Fruit fly (Drosophila melanogaster) whole organism, wandering third instar larva: ENCODE measurements around the gene Papss.
A peak's percentile ranks its signal among the peaks of the same experiment; 100 is the strongest.

ENCODE experiments used
- CG32264 ChIP-seq: fragments of 200-800 bp; sonication (Bioruptor generic); optimal IDR thresholded peaks from 2 replicates; lab custom pipeline; 2016; ENCODE audit warnings: missing biosample characterization, missing genetic modification characterization
- CG9705 ChIP-seq: fragments of 200-800 bp; sonication (Bioruptor generic); optimal IDR thresholded peaks from 2 replicates; lab custom pipeline; 2018; ENCODE audit warnings: missing biosample characterization, mild to moderate bottlenecking, missing genetic modification characterization
- Dif ChIP-seq: fragments of 200-275, 200-300 bp; sonication (Bioruptor generic); optimal IDR thresholded peaks from 2 replicates; lab custom pipeline; 2018; ENCODE audit warnings: missing biosample characterization, missing genetic modification characterization; ENCODE audit not compliant: partially characterized antibody
- GATAd ChIP-seq: sonication (Bioruptor generic); optimal IDR thresholded peaks from 2 replicates; lab custom pipeline; 2016; ENCODE audit warnings: missing biosample characterization, missing genetic modification characterization
- HLH106 ChIP-seq: fragments of 200-800 bp; optimal IDR thresholded peaks from 3 replicates; lab custom pipeline; 2019; ENCODE audit warnings: missing biosample characterization, mild to moderate bottlenecking, missing genetic modification characterization, moderate library complexity
- Hnf4 ChIP-seq: fragments of 200-800 bp; sonication (Bioruptor generic); optimal IDR thresholded peaks from 2 replicates; lab custom pipeline; 2016; ENCODE audit warnings: missing biosample characterization, mild to moderate bottlenecking, missing genetic modification characterization
- Hr83 ChIP-seq: fragments of 200-300 bp; sonication (Bioruptor generic); optimal IDR thresholded peaks from 2 replicates; lab custom pipeline; 2016; ENCODE audit warnings: missing biosample characterization, mild to moderate bottlenecking, missing genetic modification characterization, moderate library complexity; ENCODE audit not compliant: poor library complexity, severe bottlenecking
- Jra ChIP-seq: sonication (Bioruptor generic); optimal IDR thresholded peaks from 2 replicates; lab custom pipeline; 2016; ENCODE audit warnings: missing biosample characterization, missing genetic modification characterization
- Myc ChIP-seq: fragments of >200 bp; optimal IDR thresholded peaks from 2 replicates; lab custom pipeline; 2017
- N ChIP-seq: fragments of >200 bp; optimal IDR thresholded peaks from 2 replicates; lab custom pipeline; 2018; ENCODE audit warnings: missing biosample characterization, missing external identifiers, missing genetic modification characterization
- OdsH ChIP-seq: fragments of 200-800 bp; sonication (Bioruptor generic); optimal IDR thresholded peaks from 2 replicates; lab custom pipeline; 2016; ENCODE audit warnings: missing biosample characterization, mild to moderate bottlenecking, missing genetic modification characterization
- Rel ChIP-seq, 2 experiments: fragments of 200-800 bp; sonication (Bioruptor generic) in 1 of 2; optimal IDR thresholded peaks; 2 replicates in 1 of 2; 3 replicates in 1 of 2; lab custom pipeline; 2016 to 2019; ENCODE audit warnings: mild to moderate bottlenecking in 2 of 2, missing biosample characterization in 2 of 2, missing genetic modification characterization in 2 of 2, moderate library complexity in 1 of 2
- Sp1 ChIP-seq: fragments of 200-800 bp; sonication (Bioruptor generic); optimal IDR thresholded peaks from 3 replicates; lab custom pipeline; 2019; ENCODE audit warnings: missing biosample characterization, mild to moderate bottlenecking, missing genetic modification characterization, moderate library complexity
- Vsx2 ChIP-seq: fragments of 200-300, 225-300 bp; sonication (Bioruptor generic); optimal IDR thresholded peaks from 2 replicates; lab custom pipeline; 2018; ENCODE audit warnings: missing biosample characterization, missing genetic modification characterization; ENCODE audit not compliant: partially characterized antibody
- br ChIP-seq: fragments of 200-800 bp; sonication (Bioruptor generic); optimal IDR thresholded peaks from 2 replicates; lab custom pipeline; 2016; ENCODE audit warnings: missing biosample characterization, missing genetic modification characterization
- brk ChIP-seq: fragments of 200-800 bp; sonication (Bioruptor generic); optimal IDR thresholded peaks from 2 replicates; lab custom pipeline; 2016; ENCODE audit warnings: missing biosample characterization, mild to moderate bottlenecking, missing genetic modification characterization
- dl ChIP-seq, 2 experiments: fragments of 175-275, 200-275 bp in 1 of 2; fragments of 200-275 bp in 1 of 2; sonication (Bioruptor generic); optimal IDR thresholded peaks; lab custom pipeline; 2018; ENCODE audit warnings: mild to moderate bottlenecking in 2 of 2, missing biosample characterization in 2 of 2, missing genetic modification characterization in 2 of 2, moderate library complexity in 2 of 2; ENCODE audit not compliant: partially characterized antibody in 2 of 2, insufficient read depth in 1 of 2
- dmrt93B ChIP-seq: fragments of 200-800 bp; sonication (Bioruptor generic); optimal IDR thresholded peaks from 2 replicates; lab custom pipeline; 2018; ENCODE audit warnings: missing biosample characterization, mild to moderate bottlenecking, missing genetic modification characterization
- dsf ChIP-seq: sonication (Bioruptor generic); optimal IDR thresholded peaks from 2 replicates; lab custom pipeline; 2016; ENCODE audit warnings: missing biosample characterization, missing genetic modification characterization, borderline replicate concordance
- ey ChIP-seq: fragments of 200-800 bp; sonication (Bioruptor generic); optimal IDR thresholded peaks from 2 replicates; lab custom pipeline; 2016; ENCODE audit warnings: missing biosample characterization, missing genetic modification characterization
- foxo ChIP-seq, 2 experiments: fragments of 200-800 bp; sonication (Bioruptor generic); optimal IDR thresholded peaks; 2 replicates in 1 of 2; 3 replicates in 1 of 2; lab custom pipeline; 2016 to 2017; ENCODE audit warnings: missing biosample characterization in 2 of 2, missing genetic modification characterization in 2 of 2
- fru ChIP-seq: fragments of 200-800 bp; sonication (Bioruptor generic); optimal IDR thresholded peaks from 3 replicates; lab custom pipeline; 2016; ENCODE audit warnings: missing biosample characterization, mild to moderate bottlenecking, missing genetic modification characterization
- h ChIP-seq: fragments of 200-800 bp; sonication (Bioruptor generic); optimal IDR thresholded peaks from 3 replicates; lab custom pipeline; 2016; ENCODE audit warnings: missing biosample characterization, mild to moderate bottlenecking, missing genetic modification characterization
- jim ChIP-seq: fragments of 175-275, 200-325 bp; sonication (Bioruptor generic); optimal IDR thresholded peaks from 2 replicates; lab custom pipeline; 2016; ENCODE audit warnings: missing biosample characterization, mild to moderate bottlenecking, missing genetic modification characterization
- pan ChIP-seq: fragments of >200 bp; optimal IDR thresholded peaks from 2 replicates; lab custom pipeline; 2017
- psq ChIP-seq: fragments of 200-800 bp; sonication (Bioruptor generic); optimal IDR thresholded peaks from 3 replicates; lab custom pipeline; 2017; ENCODE audit warnings: missing biosample characterization, mild to moderate bottlenecking, missing genetic modification characterization, moderate library complexity
- rgr ChIP-seq: fragments of 200-800 bp; sonication (Bioruptor generic); optimal IDR thresholded peaks from 3 replicates; lab custom pipeline; 2016; ENCODE audit warnings: missing biosample characterization, mild to moderate bottlenecking, missing genetic modification characterization
- sage ChIP-seq: fragments of 200-800 bp; sonication (Bioruptor generic); optimal IDR thresholded peaks from 2 replicates; lab custom pipeline; 2016; ENCODE audit warnings: missing biosample characterization, mild to moderate bottlenecking, missing genetic modification characterization
- sv ChIP-seq: fragments of 200-800 bp; sonication (Bioruptor generic); optimal IDR thresholded peaks from 3 replicates; lab custom pipeline; 2016; ENCODE audit warnings: missing biosample characterization, missing genetic modification characterization
- tai ChIP-seq: sonication (Bioruptor generic); optimal IDR thresholded peaks from 2 replicates; lab custom pipeline; 2016; ENCODE audit warnings: missing biosample characterization, missing genetic modification characterization
- usp ChIP-seq: fragments of >200 bp; optimal IDR thresholded peaks from 2 replicates; lab custom pipeline; 2017; ENCODE audit warnings: missing biosample characterization, missing genetic modification characterization
- woc ChIP-seq: sonication (Bioruptor generic); optimal IDR thresholded peaks from 2 replicates; lab custom pipeline; 2016; ENCODE audit warnings: missing biosample characterization, mild to moderate bottlenecking, missing genetic modification characterization

Gene Papss

dm6 chr3L:19870843-19871666 is 26.0 kb downstream of the Papss start, which contains the start of the genes Rab8 and Usp32:
Gene Rab8 (minus strand): TSS chr3L:19871078.
Gene Usp32 (plus strand): TSS chr3L:19871139.
- TF ChIP-seq HLH106 (tag; lab: Kevin White, UChicago) (peak; percentile 69), Sp1 (peak; percentile 78), rgr (GFP tag; lab: Kevin White, UChicago) (peak; percentile 82), dsf (GFP tag; lab: Kevin White, UChicago) (no peak), psq (GFP tag; lab: Kevin White, UChicago) (peak; percentile 90), jim (no peak), woc (GFP tag; lab: Kevin White, UChicago) (peak; percentile 42), sage (GFP tag; lab: Kevin White, UChicago) (no peak), ey (GFP tag; lab: Kevin White, UChicago) (peak; percentile 52), h (GFP tag; lab: Kevin White, UChicago) (peak; percentile 85), br (GFP tag; lab: Kevin White, UChicago) (peak; percentile 76), CG32264 (GFP tag; lab: Kevin White, UChicago) (peak; percentile 40), foxo (GFP tag; optimal IDR thresholded peaks at IDR 0.05; lab: Kevin White, UChicago) (peak; percentile 61 to 78), CG9705 (GFP tag; lab: Kevin White, UChicago) (peak; percentile 70), OdsH (GFP tag; lab: Kevin White, UChicago) (peak; percentile 73), sv (GFP tag; lab: Kevin White, UChicago) (peak; percentile 1), Jra (GFP tag; lab: Kevin White, UChicago) (peak; percentile 85), Hnf4 (GFP tag; lab: Kevin White, UChicago) (peak; percentile 88), Hr83 (GFP tag; lab: Kevin White, UChicago) (peak; percentile 80), Dif (GFP tag; lab: Kevin White, UChicago) (no peak), dmrt93B (GFP tag; lab: Kevin White, UChicago) (peak; percentile 40), dl (GFP tag; optimal IDR thresholded peaks at IDR 0.05; lab: Kevin White, UChicago; ENCODE audit: insufficient read depth in 1 of 2, partially characterized antibody in 2 of 2) (no peak), GATAd (GFP tag; lab: Kevin White, UChicago) (peak; percentile 43), pan (no peak), Rel (GFP tag; optimal IDR thresholded peaks at IDR 0.05; lab: Kevin White, UChicago) (peak; percentile 7), Rel (tag; optimal IDR thresholded peaks at IDR 0.05; lab: Kevin White, UChicago) (peak; percentile 83), Vsx2 (GFP tag; lab: Kevin White, UChicago) (peak; percentile 78), fru (GFP tag; lab: Kevin White, UChicago) (peak; percentile 80)

dm6 chr3L:19871667-19871931 is 26.5 kb downstream of the Papss start:
- TF ChIP-seq Myc (lab: Kevin White, UChicago) (no peak), CG32264 (GFP tag; lab: Kevin White, UChicago) (no peak), OdsH (GFP tag; lab: Kevin White, UChicago) (no peak), psq (GFP tag; lab: Kevin White, UChicago) (no peak), brk (GFP tag; lab: Kevin White, UChicago) (no peak), N (GFP tag; lab: Kevin White, UChicago) (no peak), usp (GFP tag; lab: Kevin White, UChicago) (no peak), Rel (GFP tag; optimal IDR thresholded peaks at IDR 0.05; lab: Kevin White, UChicago) (no peak), Rel (tag; optimal IDR thresholded peaks at IDR 0.05; lab: Kevin White, UChicago) (peak; percentile 15)

dm6 chr3L:19872465-19872883 is 27.4 kb downstream of the Papss start:
- peak; percentile 33 for TF ChIP-seq br (GFP tag; lab: Kevin White, UChicago)
- TF ChIP-seq psq (GFP tag; lab: Kevin White, UChicago) = peak; percentile 29
- TF ChIP-seq h (GFP tag; lab: Kevin White, UChicago) = peak; percentile 88
- no peak for TF ChIP-seq Rel (GFP tag; optimal IDR thresholded peaks at IDR 0.05; lab: Kevin White, UChicago)
- peak; percentile 58 for TF ChIP-seq Rel (tag; optimal IDR thresholded peaks at IDR 0.05; lab: Kevin White, UChicago)
- peak; percentile 94 for TF ChIP-seq Vsx2 (GFP tag; lab: Kevin White, UChicago)
- no peak for TF ChIP-seq tai (GFP tag; lab: Kevin White, UChicago)
- no peak for TF ChIP-seq dsf (GFP tag; lab: Kevin White, UChicago)
- peak; percentile 18 for TF ChIP-seq Sp1
- TF ChIP-seq, all 38 proteins: peak for 6
